Fruit fly (Drosophila melanogaster) whole organism: ENCODE measurements around the gene CG17648.

Experiments used
- CG8478 ChIP-seq: fragments of >200 bp; optimal IDR thresholded peaks from 2 replicates; lab custom pipeline; 2018; ENCODE audit warnings: inconsistent platforms
- Dll ChIP-seq: fragments of >200 bp; optimal IDR thresholded peaks from 2 replicates; lab custom pipeline; 2017
- EcR ChIP-seq, 2 experiments: fragments of >200 bp; optimal IDR thresholded peaks; 2 replicates each; lab custom pipeline; 2017; ENCODE audit warnings: missing biosample characterization in 2 of 2, missing genetic modification characterization in 2 of 2, missing genetic modification reagents in 2 of 2
- pan ChIP-seq: fragments of >200 bp; optimal IDR thresholded peaks from 2 replicates; lab custom pipeline; 2017
- psq ChIP-seq: fragments of >200 bp; optimal IDR thresholded peaks from 2 replicates; lab custom pipeline; 2017
- usp ChIP-seq: fragments of >200 bp; optimal IDR thresholded peaks from 2 replicates; lab custom pipeline; 2017; ENCODE audit warnings: missing biosample characterization, missing genetic modification characterization, mixed read lengths

Gene CG17648

dm6 chr2L:1737057-1737581, 15.0 kb upstream of the CG17648 start:
- TF ChIP-seq usp (GFP tag; lab: Kevin White, UChicago) = no peak
- TF ChIP-seq pan (lab: Kevin White, UChicago) = peak; percentile 49
- TF ChIP-seq psq (lab: Kevin White, UChicago) = no peak
- no peak for TF ChIP-seq EcR (GFP tag; optimal IDR thresholded peaks at IDR 0.05; lab: Kevin White, UChicago)

- TF ChIP-seq EcR (GFP tag; optimal IDR thresholded peaks at IDR 0.05; lab: Kevin White, UChicago) (no peak), psq (lab: Kevin White, UChicago) (no peak), usp (GFP tag; lab: Kevin White, UChicago) (no peak), CG8478 (lab: Kevin White, UChicago) (no peak), pan (lab: Kevin White, UChicago) (no peak), Dll (lab: Kevin White, UChicago) (no peak)
Observed at dm6 chr2L:1738054-1738453, 14.1 kb upstream of the CG17648 start.

dm6 chr2L:1740095-1740494, 12.0 kb upstream of the CG17648 start:
- TF ChIP-seq EcR (GFP tag; optimal IDR thresholded peaks at IDR 0.05; lab: Kevin White, UChicago) (no peak), Dll (lab: Kevin White, UChicago) (no peak), psq (lab: Kevin White, UChicago) (no peak), pan (lab: Kevin White, UChicago) (no peak), CG8478 (lab: Kevin White, UChicago) (no peak), usp (GFP tag; lab: Kevin White, UChicago) (no peak)

dm6 chr2L:1743800-1744199, 8.3 kb upstream of the CG17648 start:
- TF ChIP-seq CG8478 (lab: Kevin White, UChicago) (no peak), psq (lab: Kevin White, UChicago) (no peak), usp (GFP tag; lab: Kevin White, UChicago) (no peak), EcR (GFP tag; optimal IDR thresholded peaks at IDR 0.05; lab: Kevin White, UChicago) (no peak), pan (lab: Kevin White, UChicago) (no peak), Dll (lab: Kevin White, UChicago) (no peak)

dm6 chr2L:1748410-1748809, 3.7 kb upstream of the CG17648 start:
- TF ChIP-seq psq (lab: Kevin White, UChicago) = no peak
- TF ChIP-seq pan (lab: Kevin White, UChicago) = no peak
- no peak for TF ChIP-seq CG8478 (lab: Kevin White, UChicago)
- TF ChIP-seq EcR (GFP tag; optimal IDR thresholded peaks at IDR 0.05; lab: Kevin White, UChicago) = no peak
- TF ChIP-seq Dll (lab: Kevin White, UChicago) = no peak
- no peak for TF ChIP-seq usp (GFP tag; lab: Kevin White, UChicago)

- no peak for TF ChIP-seq psq (lab: Kevin White, UChicago)
- TF ChIP-seq EcR (GFP tag; optimal IDR thresholded peaks at IDR 0.05; lab: Kevin White, UChicago) = no peak
- TF ChIP-seq pan (lab: Kevin White, UChicago) = no peak
Observed at dm6 chr2L:1756351-1756750, 4.2 kb downstream of the CG17648 start, which contains the start of gene Gr22f. TSS of gene Gr22f (minus strand) at chr2L:1756451.

- no peak for TF ChIP-seq CG8478 (lab: Kevin White, UChicago)
- no peak for TF ChIP-seq pan (lab: Kevin White, UChicago)
- TF ChIP-seq psq (lab: Kevin White, UChicago) = no peak
- no peak for TF ChIP-seq usp (GFP tag; lab: Kevin White, UChicago)
- TF ChIP-seq Dll (lab: Kevin White, UChicago) = no peak
- no peak for TF ChIP-seq EcR (GFP tag; optimal IDR thresholded peaks at IDR 0.05; lab: Kevin White, UChicago)
Observed at dm6 chr2L:1758853-1759252, 6.7 kb downstream of the CG17648 start, which contains the start of gene CG17650. TSS of gene CG17650 (minus strand) at chr2L:1759093.

dm6 chr2L:1783762-1784161, 31.7 kb downstream of the CG17648 start, which contains the start of gene Gr22e:
TSS of gene Gr22e (plus strand) at chr2L:1784062.
- no peak for TF ChIP-seq psq (lab: Kevin White, UChicago)
- TF ChIP-seq pan (lab: Kevin White, UChicago) = no peak
- no peak for TF ChIP-seq CG8478 (lab: Kevin White, UChicago)
- no peak for TF ChIP-seq EcR (GFP tag; optimal IDR thresholded peaks at IDR 0.05; lab: Kevin White, UChicago)
- no peak for TF ChIP-seq Dll (lab: Kevin White, UChicago)
- TF ChIP-seq usp (GFP tag; lab: Kevin White, UChicago) = no peak

- TF ChIP-seq Dll (lab: Kevin White, UChicago) (no peak), CG8478 (lab: Kevin White, UChicago) (no peak), pan (lab: Kevin White, UChicago) (no peak), psq (lab: Kevin White, UChicago) (no peak), usp (GFP tag; lab: Kevin White, UChicago) (no peak), EcR (GFP tag; optimal IDR thresholded peaks at IDR 0.05; lab: Kevin White, UChicago) (no peak)
Observed at dm6 chr2L:1787929-1788328, 35.8 kb downstream of the CG17648 start.

- TF ChIP-seq CG8478 (lab: Kevin White, UChicago) (no peak), usp (GFP tag; lab: Kevin White, UChicago) (no peak), EcR (GFP tag; optimal IDR thresholded peaks at IDR 0.05; lab: Kevin White, UChicago) (no peak), psq (lab: Kevin White, UChicago) (no peak), Dll (lab: Kevin White, UChicago) (no peak), pan (lab: Kevin White, UChicago) (no peak)
Observed at dm6 chr2L:1790261-1790660, 38.2 kb downstream of the CG17648 start, which contains the start of gene Gr22d. TSS of gene Gr22d (minus strand) at chr2L:1790361.

- TF ChIP-seq usp (GFP tag; lab: Kevin White, UChicago) = no peak
- TF ChIP-seq pan (lab: Kevin White, UChicago) = no peak
- TF ChIP-seq psq (lab: Kevin White, UChicago) = no peak
- TF ChIP-seq Dll (lab: Kevin White, UChicago) = no peak
- no peak for TF ChIP-seq EcR (GFP tag; optimal IDR thresholded peaks at IDR 0.05; lab: Kevin White, UChicago)
- TF ChIP-seq CG8478 (lab: Kevin White, UChicago) = no peak
Observed at dm6 chr2L:1791723-1792122, 39.6 kb downstream of the CG17648 start, which contains the start of gene Gr22c. TSS of gene Gr22c (minus strand) at chr2L:1791823.
